Worm (Caenorhabditis elegans): Measurements from ENCODE around the gene Y113G7A.12.

The Y113G7A.12 gene

ce11 chrV:20151855-20152254, 9.5 kb downstream of the Y113G7A.12 start:
- TF ChIP-seq tab-1 (GFP tag; IDR thresholded peaks at IDR 0.05), result no peak
- TF ChIP-seq ztf-29 (GFP tag; IDR thresholded peaks at IDR 0.05), result no peak
- no peak for TF ChIP-seq ztf-23 (GFP tag; IDR thresholded peaks at IDR 0.05)
- no peak for TF ChIP-seq klf-2 (GFP tag; conservative IDR thresholded peaks at IDR 0.05)
- TF ChIP-seq ref-1 (GFP tag; conservative IDR thresholded peaks at IDR 0.05), result no peak
- no peak for TF ChIP-seq cog-1 (tag; optimal IDR thresholded peaks at IDR 0.05)
- TF ChIP-seq T22C8.4 (GFP tag; IDR thresholded peaks at IDR 0.05), result no peak
- TF ChIP-seq flt-1 (GFP tag; IDR thresholded peaks at IDR 0.05), result no peak
- TF ChIP-seq med-1 (GFP tag; optimal IDR thresholded peaks at IDR 0.05; ENCODE audit: insufficient read depth), result no peak

- no peak for TF ChIP-seq ref-1 (GFP tag; conservative IDR thresholded peaks at IDR 0.05)
- no peak for TF ChIP-seq ztf-23 (GFP tag; IDR thresholded peaks at IDR 0.05)
- no peak for TF ChIP-seq flt-1 (GFP tag; IDR thresholded peaks at IDR 0.05)
- TF ChIP-seq T22C8.4 (GFP tag; IDR thresholded peaks at IDR 0.05), result no peak
These were observed 15.8 kb downstream of the Y113G7A.12 start, which contains the start of gene F19B2.6 for ce11 chrV:20158223-20158622. TSS of gene F19B2.6 (plus strand) at chrV:20158523.

ce11 chrV:20161781-20162289, 19.4 kb downstream of the Y113G7A.12 start:
- TF ChIP-seq klf-2 (GFP tag; conservative IDR thresholded peaks at IDR 0.05) (no peak), T22C8.4 (GFP tag; IDR thresholded peaks at IDR 0.05) (no peak), ref-1 (GFP tag; conservative IDR thresholded peaks at IDR 0.05) (no peak), flt-1 (GFP tag; IDR thresholded peaks at IDR 0.05) (no peak), ztf-29 (GFP tag; IDR thresholded peaks at IDR 0.05) (no peak), med-1 (GFP tag; optimal IDR thresholded peaks at IDR 0.05; ENCODE audit: insufficient read depth) (no peak), ztf-23 (GFP tag; IDR thresholded peaks at IDR 0.05) (no peak), tab-1 (GFP tag; IDR thresholded peaks at IDR 0.05) (no peak), cog-1 (tag; optimal IDR thresholded peaks at IDR 0.05) (no peak)

DNA sequence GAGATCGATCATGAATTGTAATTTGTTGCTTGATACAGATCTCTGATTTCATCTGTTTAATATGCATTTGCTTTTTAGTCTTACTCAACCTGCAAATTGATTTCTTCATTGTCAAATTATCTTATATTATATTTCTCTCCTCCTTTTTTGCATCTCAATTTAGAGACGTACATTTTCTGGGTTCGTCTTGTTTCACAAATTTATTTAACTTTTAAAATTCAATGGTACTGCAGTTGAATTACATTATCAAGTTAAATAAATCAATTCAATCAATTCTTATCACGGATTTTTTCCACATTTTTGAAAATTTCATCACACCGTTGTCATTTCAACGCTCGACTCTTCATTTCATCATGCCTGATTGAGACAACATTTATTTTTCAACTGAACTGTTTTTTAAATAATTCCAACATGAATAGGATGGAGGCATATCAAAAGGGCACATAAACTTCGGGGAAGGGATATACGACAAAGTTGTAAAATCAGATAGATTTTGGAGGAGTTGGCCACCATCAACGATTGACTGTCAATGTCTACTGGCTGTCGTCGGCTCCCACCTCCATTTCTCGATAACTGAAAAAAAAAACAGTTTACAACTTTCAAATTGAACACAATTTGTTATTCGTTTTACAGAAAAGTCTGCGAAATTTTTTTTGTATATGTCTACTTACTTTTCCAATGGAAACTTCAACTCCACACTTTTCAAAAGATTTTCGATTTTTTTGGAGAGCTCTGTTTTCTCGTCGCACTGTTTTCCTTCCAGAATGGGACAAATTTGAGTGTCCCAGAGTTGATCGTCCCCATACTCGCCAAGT, 20.1 kb downstream of the Y113G7A.12 start:
- TF ChIP-seq med-1 (GFP tag; optimal IDR thresholded peaks at IDR 0.05; ENCODE audit: insufficient read depth), result no peak
- no peak for TF ChIP-seq cog-1 (tag; optimal IDR thresholded peaks at IDR 0.05)
- TF ChIP-seq T22C8.4 (GFP tag; IDR thresholded peaks at IDR 0.05), result no peak
- no peak for TF ChIP-seq ztf-23 (GFP tag; IDR thresholded peaks at IDR 0.05)
- TF ChIP-seq flt-1 (GFP tag; IDR thresholded peaks at IDR 0.05), result no peak
- no peak for TF ChIP-seq tab-1 (GFP tag; IDR thresholded peaks at IDR 0.05)
- TF ChIP-seq klf-2 (GFP tag; conservative IDR thresholded peaks at IDR 0.05), result no peak
- TF ChIP-seq ztf-29 (GFP tag; IDR thresholded peaks at IDR 0.05), result no peak
- no peak for TF ChIP-seq ref-1 (GFP tag; conservative IDR thresholded peaks at IDR 0.05)

DNA sequence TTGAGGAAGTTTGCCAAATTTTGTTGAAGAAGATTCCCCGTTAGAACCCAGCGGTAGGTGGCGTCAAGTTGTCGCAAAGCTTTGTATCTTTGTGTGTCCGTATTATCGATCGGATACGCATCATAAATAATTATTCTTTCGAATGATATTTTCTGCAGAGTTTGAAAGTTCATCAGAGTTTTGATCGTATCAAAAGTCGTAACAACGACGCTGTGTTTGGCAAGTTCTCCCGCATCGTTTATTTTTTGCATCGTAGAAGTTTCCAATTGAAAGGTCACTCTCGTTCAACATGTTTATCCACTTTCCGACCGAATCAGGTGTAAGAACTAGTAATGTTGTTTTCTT, 20.7 kb downstream of the Y113G7A.12 start:
- TF ChIP-seq ztf-23 (GFP tag; IDR thresholded peaks at IDR 0.05) (no peak), ztf-29 (GFP tag; IDR thresholded peaks at IDR 0.05) (no peak), klf-2 (GFP tag; conservative IDR thresholded peaks at IDR 0.05) (no peak), med-1 (GFP tag; optimal IDR thresholded peaks at IDR 0.05; ENCODE audit: insufficient read depth) (no peak), flt-1 (GFP tag; IDR thresholded peaks at IDR 0.05) (no peak), ref-1 (GFP tag; conservative IDR thresholded peaks at IDR 0.05) (no peak), cog-1 (tag; optimal IDR thresholded peaks at IDR 0.05) (no peak), T22C8.4 (GFP tag; IDR thresholded peaks at IDR 0.05) (no peak), tab-1 (GFP tag; IDR thresholded peaks at IDR 0.05) (no peak)

- no peak for TF ChIP-seq med-1 (GFP tag; optimal IDR thresholded peaks at IDR 0.05; ENCODE audit: insufficient read depth)
- no peak for TF ChIP-seq tab-1 (GFP tag; IDR thresholded peaks at IDR 0.05)
- no peak for TF ChIP-seq ztf-23 (GFP tag; IDR thresholded peaks at IDR 0.05)
- TF ChIP-seq ztf-29 (GFP tag; IDR thresholded peaks at IDR 0.05), result no peak
These were observed 21.9 kb downstream of the Y113G7A.12 start, which contains the start of gene F19B2.5 for ce11 chrV:20164059-20164892. TSS of gene F19B2.5 (minus strand) at chrV:20164165.

DNA sequence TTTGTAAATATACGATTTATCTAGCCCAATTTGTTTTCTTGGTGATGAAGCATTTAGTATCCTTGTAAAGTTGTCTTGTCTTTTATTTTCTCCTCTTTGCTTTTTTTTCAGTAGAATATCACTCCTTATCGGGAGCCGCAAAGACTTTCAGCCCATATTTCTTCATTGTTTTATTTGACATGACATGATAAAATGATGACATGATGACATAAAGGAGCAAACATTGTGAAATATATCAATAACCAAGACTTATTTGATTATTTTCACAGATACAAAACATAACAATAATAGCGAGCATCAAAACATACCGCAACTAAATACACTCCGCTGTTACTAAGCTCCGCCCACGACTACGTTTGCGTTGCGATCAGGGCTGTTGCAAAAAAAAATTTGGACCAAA, 23.4 kb downstream of the Y113G7A.12 start:
- no peak for TF ChIP-seq ztf-23 (GFP tag; IDR thresholded peaks at IDR 0.05)
- TF ChIP-seq cog-1 (tag; optimal IDR thresholded peaks at IDR 0.05), result no peak
- no peak for TF ChIP-seq flt-1 (GFP tag; IDR thresholded peaks at IDR 0.05)
- TF ChIP-seq ztf-29 (GFP tag; IDR thresholded peaks at IDR 0.05), result no peak
- no peak for TF ChIP-seq tab-1 (GFP tag; IDR thresholded peaks at IDR 0.05)
- TF ChIP-seq ref-1 (GFP tag; conservative IDR thresholded peaks at IDR 0.05), result no peak
- TF ChIP-seq klf-2 (GFP tag; conservative IDR thresholded peaks at IDR 0.05), result no peak
- TF ChIP-seq T22C8.4 (GFP tag; IDR thresholded peaks at IDR 0.05), result no peak
- TF ChIP-seq med-1 (GFP tag; optimal IDR thresholded peaks at IDR 0.05; ENCODE audit: insufficient read depth), result no peak

DNA sequence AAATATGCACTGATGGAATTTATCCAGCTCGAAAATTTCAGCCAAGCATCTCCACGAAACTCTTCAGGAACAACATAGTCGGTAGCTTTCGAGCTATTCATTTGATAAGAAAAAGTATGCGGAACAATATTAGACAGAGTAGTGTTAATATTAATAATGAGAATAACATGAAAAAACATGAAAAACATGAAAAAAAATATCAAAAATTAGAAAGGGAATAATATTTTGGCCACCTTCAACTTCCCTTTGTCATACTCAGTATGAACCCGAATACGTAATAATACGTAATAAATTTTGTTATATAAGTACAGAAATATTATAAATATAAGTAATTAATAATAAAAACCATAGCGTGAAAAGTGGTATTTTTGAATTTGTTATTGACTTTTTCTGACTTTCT, 29.6 kb downstream of the Y113G7A.12 start, which contains the start of gene srw-39:
TSS of gene srw-39 (minus strand) at position 101 of the 400 bp plus-strand sequence.
- no peak for TF ChIP-seq flt-1 (GFP tag; IDR thresholded peaks at IDR 0.05)
- TF ChIP-seq ztf-23 (GFP tag; IDR thresholded peaks at IDR 0.05), result no peak
- no peak for TF ChIP-seq cog-1 (tag; optimal IDR thresholded peaks at IDR 0.05)
- TF ChIP-seq med-1 (GFP tag; optimal IDR thresholded peaks at IDR 0.05; ENCODE audit: insufficient read depth), result no peak

- TF ChIP-seq ref-1 (GFP tag; conservative IDR thresholded peaks at IDR 0.05) (no peak), ztf-29 (GFP tag; IDR thresholded peaks at IDR 0.05) (no peak), klf-2 (GFP tag; conservative IDR thresholded peaks at IDR 0.05) (no peak), cog-1 (tag; optimal IDR thresholded peaks at IDR 0.05) (no peak), ztf-23 (GFP tag; IDR thresholded peaks at IDR 0.05) (no peak), flt-1 (GFP tag; IDR thresholded peaks at IDR 0.05) (no peak), tab-1 (GFP tag; IDR thresholded peaks at IDR 0.05) (no peak), T22C8.4 (GFP tag; IDR thresholded peaks at IDR 0.05) (no peak), med-1 (GFP tag; optimal IDR thresholded peaks at IDR 0.05; ENCODE audit: insufficient read depth) (no peak)
These were observed 39.9 kb downstream of the Y113G7A.12 start for ce11 chrV:20182311-20182710.

Data from whole organism, midembryonic.